Fruit fly (Drosophila melanogaster): Measurements from ENCODE around the gene U2af50.

- no peak for TF ChIP-seq CG8478 (optimal IDR thresholded peaks at IDR 0.05)
- no peak for TF ChIP-seq CTCF (optimal IDR thresholded peaks at IDR 0.05)
Observed at dm6 chrX:16406083-16406482, 47.2 kb upstream of the U2af50 start.

All from S2 (cell line).